Fruit fly (Drosophila melanogaster) whole organism, embryonic: ENCODE data around the gene CG31957.
A peak's percentile ranks its signal among the peaks of the same experiment; 100 is the strongest.

Experiments used
- Adf1 ChIP-seq: fragments of 200-800 bp; sonication (Bioruptor generic); IDR thresholded peaks from 2 replicates; pipeline ENCODE4 v1.3.6; 2022; ENCODE audit warnings: missing biosample characterization, missing genetic modification characterization
- Aef1 ChIP-seq: fragments of 200-800 bp; sonication (Bioruptor generic); IDR thresholded peaks from 3 replicates; pipeline ENCODE4 v1.3.6; 2022; ENCODE audit warnings: missing biosample characterization, missing genetic modification characterization
- Atf6 ChIP-seq: fragments of 200-800 bp; sonication (Bioruptor generic); IDR thresholded peaks from 2 replicates; pipeline ENCODE4 v1.3.6; 2022; ENCODE audit warnings: missing biosample characterization, missing genetic modification characterization
- Bgb ChIP-seq: fragments of 200-800 bp; sonication (Bioruptor generic); IDR thresholded peaks from 2 replicates; pipeline ENCODE4 v1.3.6; 2022; ENCODE audit warnings: missing biosample characterization, missing genetic modification characterization; ENCODE audit not compliant: partially characterized antibody
- CG10147 ChIP-seq: fragments of 200-800 bp; sonication (Bioruptor generic); optimal IDR thresholded peaks from 2 replicates; lab custom pipeline; 2019; ENCODE audit warnings: missing biosample characterization, mild to moderate bottlenecking, missing genetic modification characterization, moderate library complexity
- CG10366 ChIP-seq: fragments of 200-800 bp; sonication (Bioruptor generic); IDR thresholded peaks from 2 replicates; pipeline ENCODE4 v1.3.6; 2022; ENCODE audit warnings: missing biosample characterization, missing genetic modification characterization
- CG10979 ChIP-seq: fragments of 200-800 bp; sonication (Bioruptor generic); optimal IDR thresholded peaks from 2 replicates; lab custom pipeline; 2018; ENCODE audit warnings: missing biosample characterization, mild to moderate bottlenecking, missing genetic modification characterization, moderate library complexity
- CG11093 ChIP-seq: fragments of 200-800 bp; sonication (Bioruptor generic); IDR thresholded peaks from 3 replicates; pipeline ENCODE4 v1.3.6; 2022; ENCODE audit warnings: missing biosample characterization, missing genetic modification characterization
- CG11398 ChIP-seq: fragments of 200-800 bp; sonication (Bioruptor generic); optimal IDR thresholded peaks from 2 replicates; lab custom pipeline; 2016; ENCODE audit warnings: missing biosample characterization, missing genetic modification characterization
- CG11696 ChIP-seq: fragments of 200-800 bp; sonication (Bioruptor generic); IDR thresholded peaks from 2 replicates; pipeline ENCODE4 v1.3.6; 2022; ENCODE audit warnings: missing biosample characterization, missing genetic modification characterization
- CG13287 ChIP-seq: fragments of 200-800 bp; sonication (Bioruptor generic); IDR thresholded peaks from 2 replicates; pipeline ENCODE4 v1.3.6; 2022; ENCODE audit warnings: missing biosample characterization, missing genetic modification characterization; ENCODE audit not compliant: partially characterized antibody
- CG13296 ChIP-seq: fragments of 200-800 bp; sonication (Bioruptor generic); optimal IDR thresholded peaks from 3 replicates; lab custom pipeline; 2018; ENCODE audit warnings: missing biosample characterization, mild to moderate bottlenecking, missing genetic modification characterization
- CG14860 ChIP-seq: fragments of 200-800 bp; sonication (Bioruptor generic); IDR thresholded peaks from 3 replicates; pipeline ENCODE4 v1.3.6; 2022; ENCODE audit warnings: missing biosample characterization, missing genetic modification characterization; ENCODE audit not compliant: partially characterized antibody
- CG1603 ChIP-seq: fragments of 200-800 bp; sonication (Bioruptor generic); optimal IDR thresholded peaks from 2 replicates; lab custom pipeline; 2019; ENCODE audit warnings: missing biosample characterization, mild to moderate bottlenecking, missing genetic modification characterization, moderate library complexity
- CG16815 ChIP-seq: fragments of 200-800 bp; sonication (Bioruptor generic); optimal IDR thresholded peaks from 3 replicates; lab custom pipeline; 2017; ENCODE audit warnings: missing biosample characterization, mild to moderate bottlenecking, missing genetic modification characterization
- CG18476 ChIP-seq: fragments of 200-800 bp; sonication (Bioruptor generic); optimal IDR thresholded peaks from 2 replicates; lab custom pipeline; 2016; ENCODE audit warnings: missing biosample characterization, mild to moderate bottlenecking, missing genetic modification characterization
- CG30403 ChIP-seq: fragments of 200-800 bp; sonication (Bioruptor generic); optimal IDR thresholded peaks from 3 replicates; lab custom pipeline; 2016; ENCODE audit warnings: missing biosample characterization, missing genetic modification characterization
- CG3281 ChIP-seq: fragments of 200-800 bp; sonication (Bioruptor generic); optimal IDR thresholded peaks from 3 replicates; lab custom pipeline; 2017; ENCODE audit warnings: missing biosample characterization, mild to moderate bottlenecking, missing genetic modification characterization
- CG33213 ChIP-seq: fragments of 200-800 bp; sonication (Bioruptor generic); optimal IDR thresholded peaks from 3 replicates; lab custom pipeline; 2016; ENCODE audit warnings: missing biosample characterization, missing genetic modification characterization
- CG34376 ChIP-seq: fragments of 200-800 bp; sonication (Bioruptor generic); optimal IDR thresholded peaks from 2 replicates; lab custom pipeline; 2018; ENCODE audit warnings: missing biosample characterization, mild to moderate bottlenecking, missing genetic modification characterization
- CG3726 ChIP-seq: fragments of 200-800 bp; sonication (Bioruptor generic); IDR thresholded peaks from 3 replicates; pipeline ENCODE4, ENCODE4 v1.3.6; 2022; ENCODE audit warnings: missing biosample characterization, missing genetic modification characterization
- CG4328 ChIP-seq: fragments of 200-800 bp; sonication (Bioruptor generic); optimal IDR thresholded peaks from 3 replicates; lab custom pipeline; 2017; ENCODE audit warnings: missing biosample characterization, missing genetic modification reagents, missing genetic modification characterization
- CG4820 ChIP-seq: fragments of 200-800 bp; sonication (Bioruptor generic); optimal IDR thresholded peaks from 3 replicates; lab custom pipeline; 2016; ENCODE audit warnings: missing biosample characterization, missing genetic modification characterization
- CG5180 ChIP-seq: fragments of 200-800 bp; sonication (Bioruptor generic); optimal IDR thresholded peaks from 3 replicates; lab custom pipeline; 2017; ENCODE audit warnings: missing biosample characterization, missing genetic modification characterization, mild to moderate bottlenecking, moderate library complexity, missing genetic modification reagents
- CG7963 ChIP-seq: fragments of 200-800 bp; sonication (Bioruptor generic); IDR thresholded peaks from 3 replicates; pipeline ENCODE4 v1.3.6; 2022; ENCODE audit warnings: missing biosample characterization, missing genetic modification characterization; ENCODE audit not compliant: partially characterized antibody
- CG9932 ChIP-seq: fragments of 200-800 bp; sonication (Bioruptor generic); IDR thresholded peaks from 2 replicates; pipeline ENCODE4 v1.3.6; 2022; ENCODE audit warnings: missing biosample characterization, missing genetic modification characterization
- CHES-1-like ChIP-seq: fragments of 200-800 bp; sonication (Bioruptor generic); optimal IDR thresholded peaks from 2 replicates; lab custom pipeline; 2016; ENCODE audit warnings: missing biosample characterization, missing genetic modification characterization
- CoRest ChIP-seq: fragments of 200-800 bp; sonication (Bioruptor generic); optimal IDR thresholded peaks from 3 replicates; lab custom pipeline; 2018; ENCODE audit warnings: missing biosample characterization, mild to moderate bottlenecking, missing genetic modification characterization, moderate library complexity
- Dbx ChIP-seq: fragments of 200-800 bp; sonication (Bioruptor generic); IDR thresholded peaks from 3 replicates; pipeline ENCODE4 v1.3.6; 2022; ENCODE audit warnings: missing biosample characterization, missing genetic modification characterization
- HmgZ ChIP-seq: fragments of 200-800 bp; sonication (Bioruptor generic); optimal IDR thresholded peaks from 2 replicates; lab custom pipeline; 2018; ENCODE audit warnings: missing biosample characterization, mild to moderate bottlenecking, missing genetic modification characterization
- Max ChIP-seq: fragments of 200-800 bp; sonication (Bioruptor generic); optimal IDR thresholded peaks from 2 replicates; lab custom pipeline; 2016; ENCODE audit warnings: missing biosample characterization, mild to moderate bottlenecking, missing genetic modification characterization
- Mrtf ChIP-seq: fragments of 200-800 bp; sonication (Bioruptor generic); IDR thresholded peaks from 3 replicates; pipeline ENCODE4 v1.3.6; 2022; ENCODE audit warnings: missing biosample characterization, missing genetic modification characterization
- Rfx ChIP-seq: fragments of 200-800 bp; sonication (Bioruptor generic); IDR thresholded peaks from 2 replicates; pipeline ENCODE4 v1.3.6; 2022; ENCODE audit warnings: missing biosample characterization, missing genetic modification characterization
- Rx ChIP-seq: fragments of 200-800 bp; sonication (Bioruptor generic); IDR thresholded peaks from 2 replicates; pipeline ENCODE4 v1.3.6; 2022; ENCODE audit warnings: missing biosample characterization, missing genetic modification characterization
- Sry-δ ChIP-seq: fragments of 200-800 bp; sonication (Bioruptor generic); optimal IDR thresholded peaks from 2 replicates; lab custom pipeline; 2016; ENCODE audit warnings: missing biosample characterization, missing genetic modification characterization
- bsh ChIP-seq, 2 experiments: fragments of 200-800 bp; sonication (Bioruptor generic); optimal IDR thresholded peaks; 2 replicates each; lab custom pipeline; 2017 to 2018; ENCODE audit warnings: mild to moderate bottlenecking in 2 of 2, missing biosample characterization in 2 of 2, missing genetic modification characterization in 2 of 2, moderate library complexity in 1 of 2
- gsb-n ChIP-seq: fragments of 200-800 bp; sonication (Bioruptor generic); optimal IDR thresholded peaks from 3 replicates; lab custom pipeline; 2018; ENCODE audit warnings: missing biosample characterization, mild to moderate bottlenecking, missing genetic modification characterization
- inv ChIP-seq: fragments of 200-800 bp; sonication (Bioruptor generic); IDR thresholded peaks from 2 replicates; pipeline ENCODE4 v1.3.6; 2022; ENCODE audit warnings: missing biosample characterization, missing genetic modification characterization; ENCODE audit not compliant: partially characterized antibody
- mld ChIP-seq: fragments of 200-800 bp; sonication (Bioruptor generic); IDR thresholded peaks from 3 replicates; pipeline ENCODE4 v1.3.6; 2022; ENCODE audit warnings: missing biosample characterization, missing genetic modification characterization; ENCODE audit not compliant: partially characterized antibody
- prd ChIP-seq, 3 experiments: fragments of >200 bp in 2 of 3; fragments of 200-800 bp in 1 of 3; sonication (Bioruptor generic) in 1 of 3; optimal IDR thresholded peaks in 2 of 3; IDR thresholded peaks in 1 of 3; 2 replicates in 2 of 3; 3 replicates in 1 of 3; pipeline versions ENCODE4 v1.3.6 to Lab custom; 2017 to 2022; ENCODE audit warnings: missing biosample characterization in 1 of 3, missing genetic modification characterization in 1 of 3
- pzg ChIP-seq: fragments of 200-800 bp; sonication (Bioruptor generic); optimal IDR thresholded peaks from 3 replicates; lab custom pipeline; 2018; ENCODE audit warnings: missing biosample characterization, mild to moderate bottlenecking, missing genetic modification characterization, moderate library complexity
- stwl ChIP-seq: fragments of 200-800 bp; sonication (Bioruptor generic); optimal IDR thresholded peaks from 3 replicates; lab custom pipeline; 2018; ENCODE audit warnings: missing biosample characterization, mild to moderate bottlenecking, missing genetic modification characterization, moderate library complexity
- tap ChIP-seq: fragments of 200-800 bp; optimal IDR thresholded peaks from 3 replicates; lab custom pipeline; 2019; ENCODE audit warnings: missing biosample characterization, mild to moderate bottlenecking, missing genetic modification characterization, moderate library complexity
- unc-4 ChIP-seq: fragments of 200-800 bp; sonication (Bioruptor generic); IDR thresholded peaks from 2 replicates; pipeline ENCODE4 v1.3.6; 2022; ENCODE audit warnings: missing biosample characterization, missing genetic modification characterization; ENCODE audit not compliant: partially characterized antibody
- usp ChIP-seq: fragments of >200 bp; optimal IDR thresholded peaks from 2 replicates; lab custom pipeline; 2017; ENCODE audit warnings: missing biosample characterization, missing genetic modification characterization
- vnd ChIP-seq: fragments of 200-800 bp; sonication (Bioruptor generic); IDR thresholded peaks from 3 replicates; pipeline ENCODE4 v1.3.6; 2022; ENCODE audit warnings: missing biosample characterization, missing genetic modification characterization; ENCODE audit not compliant: partially characterized antibody
- vvl ChIP-seq: fragments of 200-800 bp; sonication (Bioruptor generic); IDR thresholded peaks from 2 replicates; pipeline ENCODE4 v1.3.6; 2022; ENCODE audit warnings: missing biosample characterization, missing genetic modification characterization
- yki ChIP-seq: fragments of >200 bp; optimal IDR thresholded peaks from 3 replicates; lab custom pipeline; 2018
- zen2 ChIP-seq: fragments of 200-800 bp; sonication (Bioruptor generic); IDR thresholded peaks from 3 replicates; pipeline ENCODE4 v1.3.6; 2022; ENCODE audit warnings: missing biosample characterization, missing genetic modification characterization; ENCODE audit not compliant: partially characterized antibody

The CG31957 gene

dm6 chr2L:3862437-3863041, 9.7 kb downstream of the CG31957 start, which contains the start of gene TTLL4B (continued):
- TF ChIP-seq CG30403 (GFP tag; lab: Kevin White, UChicago) (no peak), Mrtf (GFP tag; lab: Robert Waterston, UW) (no peak), CG7963 (GFP tag; lab: Robert Waterston, UW) (peak; percentile 87), CG10147 (GFP tag; lab: Kevin White, UChicago) (no peak), CG5180 (no peak), inv (peak; percentile 80), Sry-δ (GFP tag; lab: Kevin White, UChicago) (peak; percentile 91), CG33213 (GFP tag; lab: Kevin White, UChicago) (no peak), mld (GFP tag; lab: Robert Waterston, UW) (peak; percentile 86), CG4328 (GFP tag; lab: Kevin White, UChicago) (no peak), yki (no peak), Aef1 (GFP tag; lab: Robert Waterston, UW) (peak; percentile 62), CG9932 (peak; percentile 44; the same call in 1 of the 2 replicates), pzg (peak; percentile 81), usp (GFP tag; lab: Kevin White, UChicago) (no peak), CHES-1-like (GFP tag; lab: Kevin White, UChicago) (peak; percentile 39), Bgb (GFP tag; lab: Robert Waterston, UW) (peak; percentile 95), CG11093 (GFP tag; lab: Robert Waterston, UW) (no peak), Adf1 (GFP tag; lab: Robert Waterston, UW) (no peak), CG13287 (GFP tag; lab: Robert Waterston, UW) (peak; percentile 92), CG1603 (tag; lab: Kevin White, UChicago) (peak; percentile 58), CG11398 (GFP tag; lab: Kevin White, UChicago) (no peak), CG16815 (no peak), zen2 (peak; percentile 81), Rfx (GFP tag; lab: Robert Waterston, UW) (no peak), CoRest (tag; lab: Kevin White, UChicago) (peak; percentile 45), CG14860 (GFP tag; lab: Robert Waterston, UW) (peak; percentile 79), stwl (tag; lab: Kevin White, UChicago) (peak; percentile 89), unc-4 (GFP tag; lab: Robert Waterston, UW) (peak; percentile 88)

dm6 chr2L:3861388-3861787, 10.9 kb downstream of the CG31957 start:
- TF ChIP-seq CG4820 (GFP tag; lab: Kevin White, UChicago) (peak; percentile 30), CG3726 (GFP tag; lab: Robert Waterston, UW) (no peak), Dbx (GFP tag; lab: Robert Waterston, UW) (no peak), gsb-n (tag; lab: Kevin White, UChicago) (peak; percentile 38), CG3281 (GFP tag; lab: Kevin White, UChicago) (no peak), Atf6 (GFP tag; lab: Robert Waterston, UW) (no peak), tap (tag; lab: Kevin White, UChicago) (no peak), CG10366 (GFP tag; lab: Robert Waterston, UW) (no peak), CG34376 (GFP tag; lab: Kevin White, UChicago) (no peak), prd (optimal IDR thresholded peaks at IDR 0.05; lab: Kevin White, UChicago) (no peak), prd (GFP tag; IDR thresholded peaks at IDR 0.05; lab: Robert Waterston, UW) (peak; percentile 94), CG10979 (peak; percentile 84), Max (GFP tag; lab: Kevin White, UChicago) (no peak), Rx (peak; percentile 29), bsh (GFP tag; optimal IDR thresholded peaks at IDR 0.05; lab: Kevin White, UChicago) (peak in 1 of 2 experiments; percentile 40), vvl (GFP tag; lab: Robert Waterston, UW) (peak; percentile 38), CG18476 (GFP tag; lab: Kevin White, UChicago) (no peak), CG9932 (no peak), HmgZ (tag; lab: Kevin White, UChicago) (no peak), CG13296 (GFP tag; lab: Kevin White, UChicago) (no peak), CG11696 (GFP tag; lab: Robert Waterston, UW) (no peak), vnd (no peak)
